Worm (Caenorhabditis elegans): ENCODE data around the gene M03F8.7.

DNA sequence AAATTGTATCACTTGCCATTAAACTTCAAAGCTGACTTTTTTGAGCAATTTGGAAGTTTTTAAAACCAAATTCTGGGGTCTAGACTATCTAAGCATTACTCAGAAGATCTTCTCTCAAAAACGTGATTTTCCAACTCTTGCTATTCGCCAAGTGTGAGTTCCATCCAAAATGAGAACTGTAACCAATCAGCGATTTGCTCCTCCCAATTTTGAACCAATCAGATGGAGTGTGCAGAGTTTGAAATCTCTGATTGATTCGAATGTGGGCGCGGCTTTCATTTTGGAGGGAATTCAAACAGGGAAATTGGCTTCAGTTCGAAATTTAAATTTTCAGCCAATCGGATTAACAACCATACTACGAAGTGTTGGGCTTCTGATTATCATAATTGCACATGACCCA, 16.3 kb downstream of the M03F8.7 start:
- TF ChIP-seq unc-39 (tag; optimal IDR thresholded peaks at IDR 0.05) (no peak), ZK546.5 (tag; optimal IDR thresholded peaks at IDR 0.05) (no peak)
